Fruit fly (Drosophila melanogaster) whole organism, embryonic: Measurements from ENCODE around the gene CG3513.
A peak's percentile ranks its signal among the peaks of the same experiment; 100 is the strongest.

ENCODE experiments used
- Adf1 ChIP-seq: fragments of 200-800 bp; sonication (Bioruptor generic); IDR thresholded peaks from 2 replicates; pipeline ENCODE4 v1.3.6; 2022; ENCODE audit warnings: missing biosample characterization, missing genetic modification characterization
- B-H2 ChIP-seq: fragments of 200-800 bp; sonication (Bioruptor generic); optimal IDR thresholded peaks from 2 replicates; lab custom pipeline; 2018; ENCODE audit warnings: missing biosample characterization, mild to moderate bottlenecking, missing genetic modification characterization
- BEAF-32 ChIP-seq: fragments of 200-800 bp; sonication (Bioruptor generic); optimal IDR thresholded peaks from 3 replicates; lab custom pipeline; 2017; ENCODE audit warnings: missing biosample characterization, missing genetic modification characterization, mild to moderate bottlenecking, moderate library complexity, missing genetic modification reagents
- CG11085 ChIP-seq: fragments of 200-800 bp; sonication (Bioruptor generic); IDR thresholded peaks from 2 replicates; pipeline ENCODE4 v1.3.6; 2022; ENCODE audit warnings: missing biosample characterization, missing genetic modification characterization
- CG11398 ChIP-seq: fragments of 200-800 bp; sonication (Bioruptor generic); optimal IDR thresholded peaks from 2 replicates; lab custom pipeline; 2016; ENCODE audit warnings: missing biosample characterization, missing genetic modification characterization
- CG11504 ChIP-seq: fragments of 200-800 bp; sonication (Bioruptor generic); optimal IDR thresholded peaks from 3 replicates; lab custom pipeline; 2019; ENCODE audit warnings: missing biosample characterization, mild to moderate bottlenecking, missing genetic modification characterization, moderate library complexity
- CG1233 ChIP-seq: fragments of 200-800 bp; sonication (Bioruptor generic); optimal IDR thresholded peaks from 4 replicates; lab custom pipeline; 2018; ENCODE audit warnings: missing biosample characterization, mild to moderate bottlenecking, missing genetic modification characterization
- CG13287 ChIP-seq: fragments of 200-800 bp; sonication (Bioruptor generic); IDR thresholded peaks from 2 replicates; pipeline ENCODE4 v1.3.6; 2022; ENCODE audit warnings: missing biosample characterization, missing genetic modification characterization; ENCODE audit not compliant: partially characterized antibody
- CG13775 ChIP-seq: fragments of 200-800 bp; sonication (Bioruptor generic); optimal IDR thresholded peaks from 3 replicates; lab custom pipeline; 2017; ENCODE audit warnings: missing biosample characterization, mild to moderate bottlenecking, missing genetic modification characterization
- CG18476 ChIP-seq: fragments of 200-800 bp; sonication (Bioruptor generic); optimal IDR thresholded peaks from 2 replicates; lab custom pipeline; 2016; ENCODE audit warnings: missing biosample characterization, mild to moderate bottlenecking, missing genetic modification characterization
- CG18599 ChIP-seq: fragments of 200-800 bp; sonication (Bioruptor generic); optimal IDR thresholded peaks from 3 replicates; lab custom pipeline; 2017; ENCODE audit warnings: missing biosample characterization, missing genetic modification characterization, mild to moderate bottlenecking, moderate library complexity, missing genetic modification reagents
- CG2120 ChIP-seq: fragments of 200-800 bp; sonication (Bioruptor generic); optimal IDR thresholded peaks from 3 replicates; lab custom pipeline; 2016; ENCODE audit warnings: missing biosample characterization, missing genetic modification characterization
- CG30020 ChIP-seq: fragments of 200-800 bp; optimal IDR thresholded peaks from 2 replicates; lab custom pipeline; 2019; ENCODE audit warnings: missing biosample characterization, mild to moderate bottlenecking, missing genetic modification characterization, moderate library complexity
- CG30403 ChIP-seq: fragments of 200-800 bp; sonication (Bioruptor generic); optimal IDR thresholded peaks from 3 replicates; lab custom pipeline; 2016; ENCODE audit warnings: missing biosample characterization, missing genetic modification characterization
- CG31224 ChIP-seq: fragments of 200-800 bp; sonication (Bioruptor generic); IDR thresholded peaks from 2 replicates; pipeline ENCODE4 v1.3.6; 2022; ENCODE audit warnings: missing biosample characterization, missing genetic modification characterization
- CG31388 ChIP-seq: fragments of 200-800 bp; sonication (Bioruptor generic); optimal IDR thresholded peaks from 2 replicates; lab custom pipeline; 2016; ENCODE audit warnings: missing biosample characterization, missing genetic modification characterization
- CG3163 ChIP-seq: fragments of 200-800 bp; sonication (Bioruptor generic); optimal IDR thresholded peaks from 3 replicates; lab custom pipeline; 2016; ENCODE audit warnings: missing biosample characterization, missing genetic modification characterization
- CG32532 ChIP-seq: fragments of 200-800 bp; sonication (Bioruptor generic); IDR thresholded peaks from 2 replicates; pipeline ENCODE4 v1.3.6; 2022; ENCODE audit warnings: missing biosample characterization, missing genetic modification characterization
- CG3847 ChIP-seq: fragments of 200-800 bp; sonication (Bioruptor generic); IDR thresholded peaks from 2 replicates; pipeline ENCODE4 v1.3.6; 2022; ENCODE audit warnings: missing biosample characterization, missing genetic modification characterization
- CG4328 ChIP-seq: fragments of 200-800 bp; sonication (Bioruptor generic); optimal IDR thresholded peaks from 3 replicates; lab custom pipeline; 2017; ENCODE audit warnings: missing biosample characterization, missing genetic modification reagents, missing genetic modification characterization
- CG4730 ChIP-seq: fragments of 200-800 bp; sonication (Bioruptor generic); IDR thresholded peaks from 2 replicates; pipeline ENCODE4 v1.3.6; 2022; ENCODE audit warnings: missing biosample characterization, missing genetic modification characterization
- CG5180 ChIP-seq: fragments of 200-800 bp; sonication (Bioruptor generic); optimal IDR thresholded peaks from 3 replicates; lab custom pipeline; 2017; ENCODE audit warnings: missing biosample characterization, missing genetic modification characterization, mild to moderate bottlenecking, moderate library complexity, missing genetic modification reagents
- CG6813 ChIP-seq: fragments of 200-800 bp; sonication (Bioruptor generic); optimal IDR thresholded peaks from 2 replicates; lab custom pipeline; 2017; ENCODE audit warnings: missing biosample characterization, missing genetic modification characterization, mild to moderate bottlenecking, moderate library complexity, missing genetic modification reagents
- CG7963 ChIP-seq: fragments of 200-800 bp; sonication (Bioruptor generic); IDR thresholded peaks from 3 replicates; pipeline ENCODE4 v1.3.6; 2022; ENCODE audit warnings: missing biosample characterization, missing genetic modification characterization; ENCODE audit not compliant: partially characterized antibody
- CHES-1-like ChIP-seq: fragments of 200-800 bp; sonication (Bioruptor generic); optimal IDR thresholded peaks from 2 replicates; lab custom pipeline; 2016; ENCODE audit warnings: missing biosample characterization, missing genetic modification characterization
- Eip74EF ChIP-seq, 2 experiments: fragments of 200-800 bp in 1 of 2; fragments of >200 bp in 1 of 2; sonication (Bioruptor generic) in 1 of 2; optimal IDR thresholded peaks; 2 replicates each; lab custom pipeline; 2017 to 2019; ENCODE audit warnings: missing biosample characterization in 2 of 2, missing genetic modification characterization in 2 of 2, mild to moderate bottlenecking in 1 of 2, moderate library complexity in 1 of 2
- Fer1 ChIP-seq: fragments of 200-800 bp; sonication (Bioruptor generic); optimal IDR thresholded peaks from 2 replicates; lab custom pipeline; 2017; ENCODE audit warnings: missing biosample characterization, mild to moderate bottlenecking, missing genetic modification characterization
- Med ChIP-seq: fragments of 200-800 bp; sonication (Bioruptor generic); peaks from one replicate; lab custom pipeline; 2016; ENCODE audit warnings: missing biosample characterization, missing genetic modification characterization, mild to moderate bottlenecking, inconsistent platforms, moderate library complexity
- Nf-YC ChIP-seq: fragments of 200-800 bp; optimal IDR thresholded peaks from 3 replicates; lab custom pipeline; 2019; ENCODE audit warnings: missing biosample characterization, mild to moderate bottlenecking, missing genetic modification characterization, moderate library complexity
- Oli ChIP-seq: fragments of 200-800 bp; sonication (Bioruptor generic); optimal IDR thresholded peaks from 2 replicates; lab custom pipeline; 2018; ENCODE audit warnings: missing biosample characterization, mild to moderate bottlenecking, missing genetic modification characterization, moderate library complexity
- Trl ChIP-seq, 3 experiments: fragments of >200 bp in 2 of 3; fragments of 200-800 bp in 1 of 3; sonication (Bioruptor generic) in 1 of 3; optimal IDR thresholded peaks; 2 replicates in 1 of 3; 3 replicates in 2 of 3; lab custom pipeline; 2016 to 2017; ENCODE audit warnings: missing biosample characterization in 1 of 3, missing genetic modification characterization in 1 of 3
- abd-A ChIP-seq: fragments of 200-800 bp; sonication (Bioruptor generic); optimal IDR thresholded peaks from 3 replicates; lab custom pipeline; 2019; ENCODE audit warnings: missing biosample characterization, mild to moderate bottlenecking, missing genetic modification characterization, moderate library complexity
- ara ChIP-seq: fragments of 200-800 bp; sonication (Bioruptor generic); IDR thresholded peaks from 2 replicates; pipeline ENCODE4 v1.3.6; 2022; ENCODE audit warnings: missing biosample characterization, missing genetic modification characterization
- ase ChIP-seq: fragments of 200-800 bp; sonication (Bioruptor generic); IDR thresholded peaks from 3 replicates; pipeline ENCODE4 v1.3.6; 2022; ENCODE audit warnings: missing biosample characterization, missing genetic modification characterization
- btn ChIP-seq: fragments of 200-800 bp; sonication (Bioruptor generic); optimal IDR thresholded peaks from 2 replicates; lab custom pipeline; 2016; ENCODE audit warnings: missing biosample characterization, missing genetic modification characterization
- chn ChIP-seq: fragments of 200-800 bp; sonication (Bioruptor generic); optimal IDR thresholded peaks from 2 replicates; lab custom pipeline; 2016; ENCODE audit warnings: missing biosample characterization, missing genetic modification characterization
- ci ChIP-seq: fragments of 200-800 bp; sonication (Bioruptor generic); IDR thresholded peaks from 3 replicates; pipeline ENCODE4 v1.3.6; 2022; ENCODE audit warnings: missing biosample characterization, missing genetic modification characterization
- crol ChIP-seq: fragments of 200-800 bp; sonication (Bioruptor generic); IDR thresholded peaks from 2 replicates; pipeline ENCODE4 v1.3.6; 2022; ENCODE audit warnings: missing biosample characterization, missing genetic modification characterization
- dpn ChIP-seq, 2 experiments: fragments of 200-800 bp; sonication (Bioruptor generic); optimal IDR thresholded peaks; 3 replicates each; lab custom pipeline; 2016; ENCODE audit warnings: missing biosample characterization in 2 of 2, missing genetic modification characterization in 2 of 2
- gem ChIP-seq: fragments of 200-800 bp; sonication (Bioruptor generic); optimal IDR thresholded peaks from 2 replicates; lab custom pipeline; 2019; ENCODE audit warnings: missing biosample characterization, mild to moderate bottlenecking, missing genetic modification characterization, moderate library complexity
- grau ChIP-seq: fragments of 200-800 bp; optimal IDR thresholded peaks from 3 replicates; lab custom pipeline; 2019; ENCODE audit warnings: missing biosample characterization, mild to moderate bottlenecking, missing genetic modification characterization, moderate library complexity
- gsb-n ChIP-seq: fragments of 200-800 bp; sonication (Bioruptor generic); optimal IDR thresholded peaks from 3 replicates; lab custom pipeline; 2018; ENCODE audit warnings: missing biosample characterization, mild to moderate bottlenecking, missing genetic modification characterization
- h ChIP-seq: fragments of >200 bp; optimal IDR thresholded peaks from 2 replicates; lab custom pipeline; 2017
- ken ChIP-seq: fragments of 200-800 bp; sonication (Bioruptor generic); IDR thresholded peaks from 3 replicates; pipeline ENCODE4 v1.3.6; 2022; ENCODE audit warnings: missing biosample characterization, missing genetic modification characterization
- nom ChIP-seq: fragments of 200-800 bp; sonication (Bioruptor generic); optimal IDR thresholded peaks from 2 replicates; lab custom pipeline; 2017; ENCODE audit warnings: missing biosample characterization, missing genetic modification characterization, mild to moderate bottlenecking, moderate library complexity, missing genetic modification reagents
- otp ChIP-seq: fragments of 200-800 bp; sonication (Bioruptor generic); IDR thresholded peaks from 3 replicates; pipeline ENCODE4, ENCODE4 v1.3.6; 2022; ENCODE audit warnings: missing biosample characterization, missing genetic modification characterization
- pb ChIP-seq: fragments of 200-800 bp; sonication (Bioruptor generic); optimal IDR thresholded peaks from 3 replicates; lab custom pipeline; 2016; ENCODE audit warnings: missing biosample characterization, missing genetic modification characterization
- slbo ChIP-seq: fragments of 200-800 bp; sonication (Bioruptor generic); IDR thresholded peaks from 2 replicates; pipeline ENCODE4 v1.3.6; 2022; ENCODE audit warnings: missing biosample characterization, missing genetic modification characterization
- vfl ChIP-seq: fragments of 200-800 bp; sonication (Bioruptor generic); optimal IDR thresholded peaks from 2 replicates; lab custom pipeline; 2016; ENCODE audit warnings: missing biosample characterization, missing genetic modification characterization
- vnd ChIP-seq: fragments of 200-800 bp; sonication (Bioruptor generic); IDR thresholded peaks from 3 replicates; pipeline ENCODE4 v1.3.6; 2022; ENCODE audit warnings: missing biosample characterization, missing genetic modification characterization; ENCODE audit not compliant: partially characterized antibody

CG3513 gene

DNA sequence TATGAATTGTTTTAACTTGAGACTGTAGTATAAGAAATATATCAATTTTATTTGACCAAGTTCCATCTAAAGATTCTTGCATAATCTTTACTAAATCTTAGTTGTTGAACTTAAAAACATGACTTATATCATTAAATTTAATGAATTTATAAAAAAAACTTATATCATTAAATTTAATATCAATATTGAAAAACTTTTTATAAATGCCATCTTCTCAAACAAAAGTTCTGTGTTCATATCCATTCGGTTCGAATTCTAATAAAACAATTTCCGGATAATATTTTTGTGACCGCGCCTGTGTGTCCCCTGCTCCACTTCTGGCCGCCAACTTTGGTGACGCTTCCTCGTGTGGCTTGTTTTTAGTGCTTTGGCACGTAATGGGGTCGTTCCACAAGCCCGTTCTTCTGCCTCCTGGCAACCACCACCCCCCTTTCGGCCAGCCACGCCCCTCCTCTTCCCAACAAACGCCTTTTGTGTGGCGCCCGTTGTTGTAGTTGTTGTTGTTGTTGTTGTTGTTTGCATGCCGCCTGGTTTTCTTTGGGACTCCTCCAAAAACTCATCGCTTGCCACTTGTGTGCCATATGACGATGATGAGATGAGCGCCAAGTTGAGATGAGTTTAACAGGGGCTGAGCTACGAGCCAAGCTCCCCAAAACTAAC, 44.2 kb upstream of the CG3513 start (continued):
- TF ChIP-seq dpn (GFP tag; optimal IDR thresholded peaks at IDR 0.05; lab: Kevin White, UChicago) (no peak), ci (GFP tag; lab: Robert Waterston, UW) (no peak), nom (GFP tag; lab: Kevin White, UChicago) (no peak), vnd (GFP tag; lab: Robert Waterston, UW) (no peak), CG32532 (0 out of 2 replicates have a peak, but pooled peaks have one; percentile 28), Oli (tag; lab: Kevin White, UChicago) (peak; percentile 25), CG18476 (GFP tag; lab: Kevin White, UChicago) (no peak), CG3163 (GFP tag; lab: Kevin White, UChicago) (no peak), crol (peak; percentile 69), CG30020 (tag; lab: Kevin White, UChicago) (no peak), h (no peak), ara (no peak), CG7963 (GFP tag; lab: Robert Waterston, UW) (no peak), gem (tag; lab: Kevin White, UChicago) (peak; percentile 53), CG5180 (GFP tag; lab: Kevin White, UChicago) (no peak), ken (no peak), CG3847 (GFP tag; lab: Robert Waterston, UW) (no peak), CG6813 (GFP tag; lab: Kevin White, UChicago) (no peak), btn (GFP tag; lab: Kevin White, UChicago) (no peak), CG11504 (tag; lab: Kevin White, UChicago) (peak; percentile 47), Med (GFP tag; lab: Kevin White, UChicago) (peak; percentile 12), Eip74EF (GFP tag; optimal IDR thresholded peaks at IDR 0.05; lab: Kevin White, UChicago) (no peak), chn (GFP tag; lab: Kevin White, UChicago) (no peak), CG13287 (no peak), grau (tag; lab: Kevin White, UChicago) (peak; percentile 25), CG31388 (no peak), CG4730 (no peak), CG1233 (no peak), gsb-n (tag; lab: Kevin White, UChicago) (no peak), pb (GFP tag; lab: Kevin White, UChicago) (no peak), Fer1 (GFP tag; lab: Kevin White, UChicago) (peak; percentile 15), CG31224 (no peak), slbo (GFP tag; lab: Robert Waterston, UW) (no peak), BEAF-32 (GFP tag; lab: Kevin White, UChicago) (no peak), Nf-YC (tag; lab: Kevin White, UChicago) (no peak), CG13775 (GFP tag; lab: Kevin White, UChicago) (no peak), CHES-1-like (GFP tag; lab: Kevin White, UChicago) (no peak), ase (GFP tag; lab: Robert Waterston, UW) (no peak), abd-A (tag; lab: Kevin White, UChicago) (peak; percentile 86), CG30403 (GFP tag; lab: Kevin White, UChicago) (no peak), B-H2 (GFP tag; lab: Kevin White, UChicago) (no peak), CG18599 (GFP tag; lab: Kevin White, UChicago) (peak; percentile 24), Trl (optimal IDR thresholded peaks at IDR 0.05; lab: Kevin White, UChicago) (no peak), Trl (GFP tag; optimal IDR thresholded peaks at IDR 0.05; lab: Kevin White, UChicago) (no peak), otp (GFP tag; lab: Robert Waterston, UW) (no peak), CG2120 (GFP tag; lab: Kevin White, UChicago) (no peak), CG4328 (no peak), Adf1 (no peak), CG11085 (GFP tag; lab: Robert Waterston, UW) (no peak), vfl (no peak), CG11398 (GFP tag; lab: Kevin White, UChicago) (no peak)
